Fruit fly (Drosophila melanogaster) Kc167 (cell line): ENCODE measurements around the gene Mst36Fb.

Experiments used
- Myc ChIP-seq: fragments of >200 bp; optimal IDR thresholded peaks from 2 replicates; lab custom pipeline; 2017; ENCODE audit warnings: missing external identifiers
- Sin3A ChIP-seq: fragments of >200 bp; optimal IDR thresholded peaks from 2 replicates; lab custom pipeline; 2018; ENCODE audit warnings: missing external identifiers
- h ChIP-seq: fragments of >200 bp; optimal IDR thresholded peaks from 3 replicates; lab custom pipeline; 2018; ENCODE audit warnings: missing external identifiers
- insv ChIP-seq: fragments of >200 bp; optimal IDR thresholded peaks from 3 replicates; lab custom pipeline; 2018; ENCODE audit warnings: missing external identifiers
- psq ChIP-seq: fragments of >200 bp; optimal IDR thresholded peaks from 2 replicates; lab custom pipeline; 2017; ENCODE audit warnings: missing external identifiers
- ttk ChIP-seq: sonication (Bioruptor generic); optimal IDR thresholded peaks from 2 replicates; lab custom pipeline; 2017; ENCODE audit warnings: missing external identifiers

Gene Mst36Fb

dm6 chr2L:18632389-18632788 is 42.5 kb downstream of the Mst36Fb start:
- TF ChIP-seq Myc (lab: Kevin White, UChicago) (no peak), insv (lab: Kevin White, UChicago) (no peak)

dm6 chr2L:18630611-18631221 is 44.2 kb downstream of the Mst36Fb start:
- no peak for TF ChIP-seq Sin3A
- no peak for TF ChIP-seq ttk (lab: Kevin White, UChicago)
- TF ChIP-seq psq (lab: Kevin White, UChicago): no peak
- TF ChIP-seq Myc (lab: Kevin White, UChicago): no peak
- TF ChIP-seq insv (lab: Kevin White, UChicago): no peak
- no peak for TF ChIP-seq h (lab: Kevin White, UChicago)

DNA sequence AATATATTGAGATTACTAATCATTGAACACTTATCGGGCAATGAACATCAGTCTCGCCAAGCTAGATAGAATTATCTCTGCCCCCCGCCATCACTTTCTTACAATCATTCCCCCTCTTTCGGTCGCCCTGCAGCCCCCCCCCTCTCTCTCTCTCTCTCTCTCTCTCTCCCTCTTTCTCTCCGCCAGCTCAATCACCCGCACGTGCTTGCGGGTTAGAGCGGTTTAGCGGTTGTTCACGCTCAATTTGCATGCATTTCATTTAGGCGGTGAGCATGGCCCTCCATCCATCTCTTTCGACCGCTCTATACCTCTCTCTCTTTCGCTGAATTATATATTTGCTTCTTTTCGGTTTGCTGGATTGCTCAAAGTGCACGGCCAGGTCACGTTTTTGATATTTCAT is 45.8 kb downstream of the Mst36Fb start:
- TF ChIP-seq Sin3A (no peak), ttk (lab: Kevin White, UChicago) (no peak), insv (lab: Kevin White, UChicago) (no peak), h (lab: Kevin White, UChicago) (no peak), psq (lab: Kevin White, UChicago) (no peak), Myc (lab: Kevin White, UChicago) (no peak)

- no peak for TF ChIP-seq Sin3A
- no peak for TF ChIP-seq insv (lab: Kevin White, UChicago)
- TF ChIP-seq ttk (lab: Kevin White, UChicago): no peak
- TF ChIP-seq psq (lab: Kevin White, UChicago): no peak
- TF ChIP-seq Myc (lab: Kevin White, UChicago): no peak
- TF ChIP-seq h (lab: Kevin White, UChicago): no peak
Observed at dm6 chr2L:18628104-18628503, 46.8 kb downstream of the Mst36Fb start.

dm6 chr2L:18626987-18627386 is 47.9 kb downstream of the Mst36Fb start:
- TF ChIP-seq Sin3A (no peak), ttk (lab: Kevin White, UChicago) (no peak), psq (lab: Kevin White, UChicago) (no peak), h (lab: Kevin White, UChicago) (no peak), insv (lab: Kevin White, UChicago) (no peak), Myc (lab: Kevin White, UChicago) (no peak)

dm6 chr2L:18625470-18625869 is 49.4 kb downstream of the Mst36Fb start:
- TF ChIP-seq Sin3A (no peak), insv (lab: Kevin White, UChicago) (no peak), Myc (lab: Kevin White, UChicago) (no peak)

DNA sequence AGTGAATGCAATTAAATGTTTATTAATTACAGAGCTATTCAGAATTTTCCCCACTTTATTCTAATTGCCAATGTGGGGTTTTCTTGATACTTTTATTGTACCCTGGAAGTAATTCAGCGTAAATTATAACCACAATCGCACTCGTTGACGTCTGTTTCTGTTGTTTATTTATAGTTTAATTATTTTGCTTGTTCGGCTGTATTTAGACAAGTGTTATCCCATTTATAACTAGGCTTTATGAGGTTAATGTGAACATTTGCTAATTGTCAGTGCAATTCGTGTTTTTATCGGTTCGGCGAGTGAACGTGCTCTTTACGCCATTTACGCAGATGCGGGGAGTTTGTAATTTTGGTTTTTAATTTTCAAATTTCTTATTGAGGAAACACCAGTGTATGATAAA is 49.9 kb downstream of the Mst36Fb start:
- TF ChIP-seq Myc (lab: Kevin White, UChicago): no peak
- TF ChIP-seq psq (lab: Kevin White, UChicago): no peak
- TF ChIP-seq insv (lab: Kevin White, UChicago): no peak

dm6 chr2L:18624362-18624761 is 50.5 kb downstream of the Mst36Fb start:
- no peak for TF ChIP-seq ttk (lab: Kevin White, UChicago)
- no peak for TF ChIP-seq Myc (lab: Kevin White, UChicago)
- no peak for TF ChIP-seq Sin3A
- TF ChIP-seq psq (lab: Kevin White, UChicago): no peak
- TF ChIP-seq insv (lab: Kevin White, UChicago): no peak
- no peak for TF ChIP-seq h (lab: Kevin White, UChicago)

dm6 chr2L:18623435-18623834 is 51.5 kb downstream of the Mst36Fb start:
- TF ChIP-seq psq (lab: Kevin White, UChicago): no peak
- no peak for TF ChIP-seq Myc (lab: Kevin White, UChicago)
- TF ChIP-seq insv (lab: Kevin White, UChicago): no peak
- TF ChIP-seq h (lab: Kevin White, UChicago): no peak
- no peak for TF ChIP-seq Sin3A
